Worm (Caenorhabditis elegans) whole organism, L2 larva: ENCODE data around the gene phf-32.

Experiments used
- C34F6.9 ChIP-seq: fragments of 150-350 bp; optimal IDR thresholded peaks from 2 replicates; lab custom pipeline; 2014; ENCODE audit warnings: missing biosample characterization, missing genetic modification characterization
- F13H6.1 ChIP-seq: sonication (generic microtip); optimal IDR thresholded peaks from 2 replicates; lab custom pipeline; 2016; ENCODE audit warnings: missing genetic modification characterization, missing compliant biosample characterization
- R02D3.7 ChIP-seq: fragments of 150-350 bp; optimal IDR thresholded peaks from 2 replicates; lab custom pipeline; 2014; ENCODE audit warnings: missing biosample characterization, missing genetic modification characterization
- ZK546.5 ChIP-seq: sonication (generic microtip); optimal IDR thresholded peaks from 2 replicates; lab custom pipeline; 2017; ENCODE audit warnings: missing biosample characterization, missing genetic modification characterization
- aly-2 ChIP-seq: fragments of 150-350 bp; optimal IDR thresholded peaks from 2 replicates; lab custom pipeline; 2014; ENCODE audit warnings: missing biosample characterization, missing genetic modification characterization
- blmp-1 ChIP-seq: sonication (generic microtip); optimal IDR thresholded peaks from 2 replicates; lab custom pipeline; 2017; ENCODE audit warnings: missing genetic modification characterization, mild to moderate bottlenecking, missing compliant biosample characterization, antibody characterized with exemption, moderate library complexity; ENCODE audit not compliant: insufficient read depth
- ceh-16 ChIP-seq: fragments of 150-350 bp; optimal IDR thresholded peaks from 2 replicates; lab custom pipeline; 2014; ENCODE audit warnings: missing biosample characterization, missing genetic modification characterization
- crh-2 ChIP-seq: sonication (generic microtip); optimal IDR thresholded peaks from 2 replicates; lab custom pipeline; 2017; ENCODE audit warnings: missing biosample characterization, missing genetic modification characterization
- dmd-4 ChIP-seq: sonication (generic microtip); optimal IDR thresholded peaks from 2 replicates; lab custom pipeline; 2017; ENCODE audit warnings: missing biosample characterization, missing genetic modification characterization
- egl-27 ChIP-seq: sonication (generic microtip); optimal IDR thresholded peaks from 3 replicates; lab custom pipeline; 2017; ENCODE audit warnings: missing biosample characterization, missing genetic modification reagents, missing genetic modification characterization
- fos-1 ChIP-seq: fragments of 150-350 bp; optimal IDR thresholded peaks from 2 replicates; lab custom pipeline; 2014; ENCODE audit warnings: missing biosample characterization, missing genetic modification characterization
- gmeb-1 ChIP-seq: fragments of 150-350 bp; optimal IDR thresholded peaks from 2 replicates; lab custom pipeline; 2014; ENCODE audit warnings: missing biosample characterization, missing genetic modification characterization
- lin-11 ChIP-seq: fragments of 150-350 bp; sonication (generic microtip); optimal IDR thresholded peaks from 2 replicates; lab custom pipeline; 2014; ENCODE audit warnings: missing biosample characterization, missing genetic modification characterization, inconsistent platforms, mixed read lengths
- lin-13 ChIP-seq: fragments of 150-350 bp; optimal IDR thresholded peaks from 2 replicates; lab custom pipeline; 2014; ENCODE audit warnings: missing biosample characterization, missing genetic modification reagents, missing genetic modification characterization
- lsy-2 ChIP-seq, 2 experiments: fragments of 150-350 bp in 1 of 2; sonication (generic microtip) in 1 of 2; optimal IDR thresholded peaks; 2 replicates each; lab custom pipeline; 2014 to 2017; ENCODE audit warnings: missing biosample characterization in 2 of 2, missing genetic modification characterization in 2 of 2
- mab-5 ChIP-seq: fragments of 150-350 bp; optimal IDR thresholded peaks from 2 replicates; lab custom pipeline; 2014; ENCODE audit warnings: missing biosample characterization, missing genetic modification characterization
- mbf-1 ChIP-seq: sonication (generic microtip); optimal IDR thresholded peaks from 2 replicates; lab custom pipeline; 2017; ENCODE audit warnings: missing biosample characterization, missing genetic modification characterization
- mdl-1 ChIP-seq, 2 experiments: fragments of 150-350 bp in 1 of 2; sonication (generic microtip) in 1 of 2; optimal IDR thresholded peaks; 2 replicates each; lab custom pipeline; 2017; ENCODE audit warnings: missing biosample characterization in 2 of 2, missing genetic modification characterization in 2 of 2
- nhr-10 ChIP-seq: sonication (generic microtip); optimal IDR thresholded peaks from 2 replicates; lab custom pipeline; 2017; ENCODE audit warnings: missing biosample characterization, missing genetic modification characterization
- nhr-12 ChIP-seq: fragments of 150-350 bp; optimal IDR thresholded peaks from 2 replicates; lab custom pipeline; 2014; ENCODE audit warnings: missing biosample characterization, missing genetic modification characterization
- nhr-129 ChIP-seq: fragments of 150-350 bp; optimal IDR thresholded peaks from 2 replicates; lab custom pipeline; 2014; ENCODE audit warnings: missing biosample characterization, missing genetic modification characterization
- nhr-21 ChIP-seq: fragments of 150-350 bp; optimal IDR thresholded peaks from 2 replicates; lab custom pipeline; 2014; ENCODE audit warnings: missing biosample characterization, missing genetic modification characterization
- nhr-23 ChIP-seq: fragments of 150-350 bp; optimal IDR thresholded peaks from 2 replicates; lab custom pipeline; 2014; ENCODE audit warnings: missing biosample characterization, missing genetic modification reagents, missing genetic modification characterization
- nhr-25 ChIP-seq: fragments of 150-350 bp; sonication (generic microtip); optimal IDR thresholded peaks from 3 replicates; lab custom pipeline; 2014; ENCODE audit warnings: missing biosample characterization, missing genetic modification characterization
- nhr-6 ChIP-seq: fragments of 150-350 bp; optimal IDR thresholded peaks from 2 replicates; lab custom pipeline; 2014; ENCODE audit warnings: missing biosample characterization, missing genetic modification characterization
- nhr-77 ChIP-seq: fragments of 150-350 bp; optimal IDR thresholded peaks from 2 replicates; lab custom pipeline; 2014; ENCODE audit warnings: missing biosample characterization, missing genetic modification characterization
- skn-1 ChIP-seq: sonication (generic microtip); optimal IDR thresholded peaks from 2 replicates; lab custom pipeline; 2017; ENCODE audit warnings: missing biosample characterization, missing genetic modification characterization
- sma-3 ChIP-seq: sonication (generic microtip); optimal IDR thresholded peaks from 2 replicates; lab custom pipeline; 2016; ENCODE audit warnings: missing genetic modification reagents, missing genetic modification characterization, missing compliant biosample characterization
- sma-9 ChIP-seq, 2 experiments: fragments of 150-350 bp in 1 of 2; sonication (generic microtip) in 1 of 2; optimal IDR thresholded peaks; 2 replicates each; lab custom pipeline; 2014 to 2016; ENCODE audit warnings: missing genetic modification characterization in 2 of 2, mild to moderate bottlenecking in 1 of 2, missing biosample characterization in 1 of 2, missing compliant biosample characterization in 1 of 2, missing genetic modification reagents in 1 of 2, moderate library complexity in 1 of 2
- snpc-4 ChIP-seq: fragments of 150-350 bp; optimal IDR thresholded peaks from 2 replicates; lab custom pipeline; 2014; ENCODE audit warnings: missing biosample characterization, missing genetic modification characterization
- unc-39 ChIP-seq: fragments of 150-350 bp; optimal IDR thresholded peaks from 2 replicates; lab custom pipeline; 2014; ENCODE audit warnings: missing biosample characterization, missing genetic modification characterization
- unc-55 ChIP-seq: fragments of 150-350 bp; sonication (generic microtip); optimal IDR thresholded peaks from 3 replicates; lab custom pipeline; 2014; ENCODE audit warnings: missing biosample characterization, missing genetic modification reagents, missing genetic modification characterization
- zag-1 ChIP-seq: fragments of 150-350 bp; optimal IDR thresholded peaks from 2 replicates; lab custom pipeline; 2014; ENCODE audit warnings: missing biosample characterization, missing genetic modification characterization
- ztf-1 ChIP-seq: fragments of 200-800 bp; sonication (Bioruptor generic); conservative IDR thresholded peaks from 2 replicates; pipeline ENCODE4 v1.3.6; 2022; ENCODE audit warnings: missing genetic modification characterization, missing compliant biosample characterization

phf-32 gene

DNA sequence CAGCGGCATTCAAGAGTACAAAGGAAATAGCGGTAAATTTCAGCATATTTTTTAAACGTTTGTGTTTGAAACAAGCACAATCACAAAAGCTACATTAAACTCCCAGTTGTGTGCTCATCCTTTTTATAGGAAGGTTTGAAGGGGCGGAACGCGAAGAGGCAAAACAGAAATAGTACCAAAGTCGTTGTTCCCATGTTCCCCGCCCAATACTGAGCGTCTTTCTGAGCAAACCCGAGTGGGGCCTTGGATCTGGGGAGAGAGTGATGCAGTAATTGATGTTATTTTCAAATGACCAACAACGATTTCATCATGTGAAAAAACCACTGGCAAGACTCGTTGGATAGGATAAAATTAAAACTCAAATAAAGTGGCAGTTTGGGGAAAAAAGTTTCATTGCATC, 34.7 kb downstream of the phf-32 start, which contains the start of gene zig-2:
zig-2 (minus strand) TSS at position 101 of the 400 bp plus-strand sequence.
- TF ChIP-seq sma-3 (GFP tag; lab: Kevin White, UChicago): no peak
- no peak for TF ChIP-seq nhr-23 (tag; lab: Kevin White, UChicago)
- TF ChIP-seq, all 48 proteins: peak for 0

DNA sequence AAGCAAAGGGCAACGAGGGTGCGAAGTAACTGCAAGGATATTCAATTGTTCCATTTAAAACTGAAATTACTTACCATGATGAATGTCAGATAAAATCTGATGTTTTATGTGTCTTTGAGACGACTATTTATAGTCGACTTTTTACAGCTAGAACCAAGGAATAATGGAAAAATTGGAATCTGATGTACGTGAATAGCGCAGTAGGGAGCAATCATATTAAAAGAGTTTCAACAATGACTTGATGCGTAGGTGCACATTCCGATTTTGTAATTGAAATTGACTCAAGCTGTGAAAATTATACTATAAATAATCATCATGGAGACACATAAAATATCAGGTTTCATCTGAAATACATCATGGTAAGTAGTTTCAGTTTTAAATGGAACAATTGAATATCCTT, 36.6 kb downstream of the phf-32 start, which contains the start of the genes nspc-9 and nspc-10:
nspc-9 (minus strand) TSS at position 101 of the 400 bp plus-strand sequence.
nspc-10 (plus strand) TSS at position 331 of the 400 bp plus-strand sequence.
- TF ChIP-seq unc-39 (tag; lab: Kevin White, UChicago) (no peak), ztf-1 (GFP tag; lab: Robert Waterston, UW) (no peak), nhr-129 (no peak), aly-2 (no peak), mdl-1 (tag; optimal IDR thresholded peaks at IDR 0.05; lab: Kevin White, UChicago) (no peak), lin-11 (tag; lab: Kevin White, UChicago) (no peak), ceh-16 (no peak), lin-13 (GFP tag; lab: Kevin White, UChicago) (no peak), F13H6.1 (tag; lab: Kevin White, UChicago) (no peak), mab-5 (tag; lab: Kevin White, UChicago) (no peak), snpc-4 (tag; lab: Kevin White, UChicago) (no peak), R02D3.7 (tag; lab: Kevin White, UChicago) (no peak), fos-1 (no peak), unc-55 (GFP tag; lab: Kevin White, UChicago) (no peak), blmp-1 (tag; lab: Kevin White, UChicago) (no peak)

DNA sequence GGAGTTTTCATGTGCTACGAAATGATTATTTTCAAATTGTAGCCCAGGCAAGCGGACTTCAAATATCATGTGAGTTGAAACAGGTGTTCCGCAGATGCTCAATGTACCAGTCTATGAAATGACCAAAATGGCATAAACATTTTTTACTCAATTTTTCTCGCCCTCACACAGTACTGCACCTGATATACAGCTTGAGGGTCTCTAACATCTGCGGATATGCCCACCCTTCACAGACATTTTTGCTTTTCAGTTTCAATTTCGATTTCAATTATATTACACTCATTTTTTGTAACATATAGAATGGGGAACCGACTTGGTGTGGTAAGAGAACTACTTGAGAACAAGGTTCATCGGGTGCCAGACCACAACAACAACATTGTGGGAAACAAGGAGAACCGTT, 40.1 kb downstream of the phf-32 start, which contains the start of gene F42F12.11:
F42F12.11 (plus strand) TSS at position 301 of the 400 bp plus-strand sequence.
- TF ChIP-seq gmeb-1 (tag; lab: Kevin White, UChicago) (no peak), nhr-12 (no peak), C34F6.9 (tag; lab: Kevin White, UChicago) (no peak), lin-11 (tag; lab: Kevin White, UChicago) (no peak), lsy-2 (tag; optimal IDR thresholded peaks at IDR 0.05; lab: Kevin White, UChicago) (no peak), nhr-10 (no peak), skn-1 (tag; lab: Kevin White, UChicago) (no peak), mbf-1 (tag; lab: Kevin White, UChicago) (no peak)

DNA sequence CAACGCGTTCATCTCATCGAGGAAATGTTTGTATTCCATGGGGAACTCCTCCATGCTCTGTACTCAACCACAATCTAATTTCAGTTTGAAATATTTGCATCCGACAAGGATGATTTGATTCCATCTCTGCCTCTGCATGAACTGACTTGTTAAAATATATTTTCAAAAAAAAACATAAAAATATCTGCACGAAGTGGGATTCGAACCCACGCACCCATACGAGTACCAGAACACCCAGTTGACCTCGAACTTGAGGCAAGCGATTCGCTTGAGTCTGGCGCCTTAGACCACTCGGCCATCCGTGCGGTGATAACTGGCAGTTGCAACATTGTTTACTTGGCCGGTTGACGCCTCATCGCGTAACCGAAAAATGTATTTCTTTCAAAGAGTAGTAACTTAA, 41.2 kb downstream of the phf-32 start:
- TF ChIP-seq nhr-6 (tag; lab: Kevin White, UChicago) (no peak), skn-1 (tag; lab: Kevin White, UChicago) (no peak), egl-27 (peak; percentile 19), nhr-12 (no peak), zag-1 (tag; lab: Kevin White, UChicago) (no peak), ZK546.5 (tag; lab: Kevin White, UChicago) (no peak), sma-3 (GFP tag; lab: Kevin White, UChicago) (peak; percentile 34), lsy-2 (tag; optimal IDR thresholded peaks at IDR 0.05; lab: Kevin White, UChicago) (no peak), gmeb-1 (tag; lab: Kevin White, UChicago) (no peak), ztf-1 (GFP tag; lab: Robert Waterston, UW) (no peak), ceh-16 (no peak), lin-11 (tag; lab: Kevin White, UChicago) (no peak), nhr-21 (tag; lab: Kevin White, UChicago) (peak; percentile 31), crh-2 (tag; lab: Kevin White, UChicago) (peak; percentile 35), sma-9 (GFP tag; optimal IDR thresholded peaks at IDR 0.05; lab: Kevin White, UChicago) (peak; percentile 55), sma-9 (tag; optimal IDR thresholded peaks at IDR 0.05; lab: Kevin White, UChicago) (no peak), nhr-25 (tag; lab: Kevin White, UChicago) (no peak), fos-1 (peak; percentile 21), nhr-77 (tag; lab: Kevin White, UChicago) (no peak), dmd-4 (tag; lab: Kevin White, UChicago) (no peak), nhr-129 (peak; percentile 61), C34F6.9 (tag; lab: Kevin White, UChicago) (peak; percentile 13), blmp-1 (tag; lab: Kevin White, UChicago) (no peak), F13H6.1 (tag; lab: Kevin White, UChicago) (no peak)
